Worm (Caenorhabditis elegans) whole organism, midembryonic: ENCODE measurements around the gene gst-35.

Experiments used
- T22C8.4 ChIP-seq: fragments of 200-800 bp; sonication (Bioruptor generic); IDR thresholded peaks from 2 replicates; pipeline ENCODE4 v1.3.6; 2022; ENCODE audit warnings: missing genetic modification characterization, missing compliant biosample characterization
- cog-1 ChIP-seq: sonication (generic microtip); optimal IDR thresholded peaks from 2 replicates; lab custom pipeline; 2016; ENCODE audit warnings: missing genetic modification characterization, missing compliant biosample characterization
- flt-1 ChIP-seq: fragments of 200-800 bp; sonication (Bioruptor generic); IDR thresholded peaks from 2 replicates; pipeline ENCODE4 v1.3.6; 2022; ENCODE audit warnings: missing genetic modification characterization, missing compliant biosample characterization
- klf-2 ChIP-seq: fragments of 200-800 bp; sonication (Bioruptor generic); conservative IDR thresholded peaks from 2 replicates; pipeline ENCODE4 v1.3.6; 2022; ENCODE audit warnings: missing genetic modification reagents, missing genetic modification characterization, missing compliant biosample characterization
- med-1 ChIP-seq: sonication (generic microtip); optimal IDR thresholded peaks from 2 replicates; lab custom pipeline; 2017; ENCODE audit warnings: missing genetic modification characterization, mild to moderate bottlenecking, missing compliant biosample characterization, antibody characterized with exemption, missing genetic modification reagents; ENCODE audit not compliant: insufficient read depth
- ref-1 ChIP-seq: fragments of 200-800 bp; sonication (Bioruptor generic); conservative IDR thresholded peaks from 2 replicates; pipeline ENCODE4 v1.3.6; 2022; ENCODE audit warnings: missing genetic modification reagents, missing genetic modification characterization, missing compliant biosample characterization
- tab-1 ChIP-seq: fragments of 200-800 bp; sonication (Bioruptor generic); IDR thresholded peaks from 2 replicates; pipeline ENCODE4 v1.3.6; 2022; ENCODE audit warnings: missing genetic modification characterization, missing compliant biosample characterization
- ztf-23 ChIP-seq: fragments of 200-800 bp; sonication (Bioruptor generic); IDR thresholded peaks from 2 replicates; pipeline ENCODE4 v1.3.6; 2022; ENCODE audit warnings: missing genetic modification reagents, missing genetic modification characterization, missing compliant biosample characterization
- ztf-29 ChIP-seq: fragments of 200-800 bp; sonication (Bioruptor generic); IDR thresholded peaks from 2 replicates; pipeline ENCODE4 v1.3.6; 2022; ENCODE audit warnings: missing genetic modification reagents, missing genetic modification characterization, missing compliant biosample characterization

- no peak for TF ChIP-seq ztf-23 (GFP tag; lab: Robert Waterston, UW)
- 0 out of 2 replicates have a peak, but pooled peaks have one; percentile 31 for TF ChIP-seq flt-1
- no peak for TF ChIP-seq ztf-29 (GFP tag; lab: Robert Waterston, UW)
- TF ChIP-seq T22C8.4 (GFP tag; lab: Robert Waterston, UW), result no peak
- no peak for TF ChIP-seq med-1
- TF ChIP-seq cog-1 (tag; lab: Kevin White, UChicago), result no peak
- TF ChIP-seq klf-2 (GFP tag; lab: Robert Waterston, UW), result no peak
- TF ChIP-seq tab-1 (GFP tag; lab: Robert Waterston, UW), result 0 out of 2 replicates have a peak, but pooled peaks have one; percentile 34
- no peak for TF ChIP-seq ref-1 (GFP tag; lab: Robert Waterston, UW)
Observed at ce11 chrII:15217949-15218348, 32.8 kb upstream of the gst-35 start.
